Fruit fly (Drosophila melanogaster): Measurements from ENCODE around the gene CG4461.
A peak's percentile ranks its signal among the peaks of the same experiment; 100 is the strongest.

DNA sequence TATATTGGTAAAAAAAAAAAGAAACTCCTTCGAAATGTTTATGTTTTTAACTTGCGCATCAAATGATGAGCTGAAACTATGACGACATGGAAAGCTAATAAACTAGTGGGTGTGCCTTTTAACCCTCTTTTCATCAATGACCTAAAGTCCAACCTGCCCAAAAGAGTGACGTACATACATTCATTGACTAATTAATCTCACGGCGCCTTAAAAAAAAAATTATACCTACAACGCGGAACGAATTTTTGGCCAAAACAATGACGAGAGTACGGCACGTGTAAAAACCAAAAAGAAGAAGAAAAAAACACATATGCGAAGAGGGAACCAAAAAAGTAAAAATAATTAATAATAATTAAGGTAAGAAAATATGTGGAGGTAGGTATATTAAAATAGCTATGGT, 36.7 kb upstream of the CG4461 start, which contains the start of gene PGRP-LC:
- TF ChIP-seq CG6792 (GFP tag; optimal IDR thresholded peaks at IDR 0.05) (no peak), fd85E (GFP tag; optimal IDR thresholded peaks at IDR 0.05) (no peak), CG32006 (GFP tag; optimal IDR thresholded peaks at IDR 0.05) (no peak), eg (GFP tag; IDR thresholded peaks at IDR 0.05) (no peak), cyc (GFP tag; optimal IDR thresholded peaks at IDR 0.05) (no peak), Eip78C (GFP tag) (peak; percentile 32), Eip75B (GFP tag; optimal IDR thresholded peaks at IDR 0.05) (no peak), lz (GFP tag; optimal IDR thresholded peaks at IDR 0.05) (no peak), CG6276 (GFP tag; optimal IDR thresholded peaks at IDR 0.05) (no peak), Met (GFP tag; optimal IDR thresholded peaks at IDR 0.05) (no peak)
